Fruit fly (Drosophila melanogaster): ENCODE data around the gene AOX4.

AOX4 gene

DNA sequence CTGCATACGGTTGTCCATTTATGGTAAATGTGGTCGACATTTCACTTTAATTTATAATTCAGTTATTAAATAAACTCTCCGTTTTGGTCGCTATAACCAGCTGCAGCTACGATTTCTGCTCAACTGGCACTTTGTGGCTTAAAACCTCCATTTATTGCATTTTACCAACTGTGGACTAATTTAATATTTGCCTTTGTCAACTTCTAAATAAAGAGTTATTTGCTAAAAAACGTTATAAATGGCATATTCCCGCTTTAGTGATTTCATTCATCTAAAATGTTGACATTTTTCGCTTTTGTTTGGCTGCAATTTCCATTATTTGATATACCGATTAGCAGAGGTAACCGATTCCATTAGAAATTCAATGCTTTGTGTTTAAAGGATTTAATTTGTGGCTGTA is at the start of gene AOX4:
AOX4 (minus strand) TSS at position 101 of the 400 bp plus-strand sequence.
- no peak for TF ChIP-seq pan (optimal IDR thresholded peaks at IDR 0.05)
- no peak for TF ChIP-seq usp (GFP tag; optimal IDR thresholded peaks at IDR 0.05)
- TF ChIP-seq EcR (GFP tag; optimal IDR thresholded peaks at IDR 0.05), result no peak
- no peak for TF ChIP-seq psq (optimal IDR thresholded peaks at IDR 0.05)
- no peak for TF ChIP-seq CG8478 (optimal IDR thresholded peaks at IDR 0.05)
- TF ChIP-seq Dll (optimal IDR thresholded peaks at IDR 0.05), result no peak

DNA sequence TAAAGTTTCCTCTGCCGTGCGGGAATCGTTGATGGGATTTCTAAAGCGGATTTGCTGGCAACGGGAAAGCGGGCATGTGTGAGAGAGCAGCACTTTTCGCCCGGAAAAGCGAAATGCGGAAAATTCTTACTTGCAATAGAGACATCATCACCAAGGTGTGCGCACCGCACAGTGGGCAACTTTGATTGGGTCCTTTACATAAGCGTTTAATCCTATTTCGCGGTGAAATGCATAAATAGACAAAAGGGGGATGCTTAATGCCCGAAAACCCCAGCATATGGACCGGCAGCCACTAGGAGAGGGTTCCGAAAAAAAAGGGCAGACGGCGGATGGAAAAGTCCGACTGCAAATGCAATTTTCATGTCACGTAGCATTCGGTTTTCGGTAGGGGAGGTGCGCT is 47.5 kb upstream of the AOX4 start:
- no peak for TF ChIP-seq Dll (optimal IDR thresholded peaks at IDR 0.05)
- TF ChIP-seq CG8478 (optimal IDR thresholded peaks at IDR 0.05), result no peak
- no peak for TF ChIP-seq EcR (GFP tag; optimal IDR thresholded peaks at IDR 0.05)
- no peak for TF ChIP-seq usp (GFP tag; optimal IDR thresholded peaks at IDR 0.05)
- TF ChIP-seq psq (optimal IDR thresholded peaks at IDR 0.05), result no peak
- TF ChIP-seq pan (optimal IDR thresholded peaks at IDR 0.05), result no peak

DNA sequence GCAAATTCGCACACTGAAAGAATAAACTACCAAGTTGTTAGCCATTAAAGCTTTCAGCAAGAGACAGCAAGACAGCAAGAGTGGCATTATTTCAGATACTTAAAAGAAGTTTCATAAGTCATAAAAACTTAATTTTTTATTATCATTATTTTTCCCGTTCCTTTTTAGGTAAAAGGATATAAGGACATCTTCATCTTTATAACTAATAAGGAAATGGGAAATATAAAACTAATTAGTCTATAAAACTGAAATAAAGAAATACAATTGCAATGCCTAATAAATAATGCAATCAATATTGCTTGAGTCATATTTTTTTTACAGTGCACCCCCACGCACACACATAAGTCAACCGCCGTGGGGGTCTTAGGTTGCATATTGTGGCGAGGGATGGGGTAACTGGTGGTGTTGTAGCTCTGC is 43.4 kb upstream of the AOX4 start:
- no peak for TF ChIP-seq psq (optimal IDR thresholded peaks at IDR 0.05)
- no peak for TF ChIP-seq pan (optimal IDR thresholded peaks at IDR 0.05)
- TF ChIP-seq CG8478 (optimal IDR thresholded peaks at IDR 0.05), result no peak
- TF ChIP-seq usp (GFP tag; optimal IDR thresholded peaks at IDR 0.05), result no peak
- TF ChIP-seq EcR (GFP tag; optimal IDR thresholded peaks at IDR 0.05), result no peak
- TF ChIP-seq Dll (optimal IDR thresholded peaks at IDR 0.05), result no peak

DNA sequence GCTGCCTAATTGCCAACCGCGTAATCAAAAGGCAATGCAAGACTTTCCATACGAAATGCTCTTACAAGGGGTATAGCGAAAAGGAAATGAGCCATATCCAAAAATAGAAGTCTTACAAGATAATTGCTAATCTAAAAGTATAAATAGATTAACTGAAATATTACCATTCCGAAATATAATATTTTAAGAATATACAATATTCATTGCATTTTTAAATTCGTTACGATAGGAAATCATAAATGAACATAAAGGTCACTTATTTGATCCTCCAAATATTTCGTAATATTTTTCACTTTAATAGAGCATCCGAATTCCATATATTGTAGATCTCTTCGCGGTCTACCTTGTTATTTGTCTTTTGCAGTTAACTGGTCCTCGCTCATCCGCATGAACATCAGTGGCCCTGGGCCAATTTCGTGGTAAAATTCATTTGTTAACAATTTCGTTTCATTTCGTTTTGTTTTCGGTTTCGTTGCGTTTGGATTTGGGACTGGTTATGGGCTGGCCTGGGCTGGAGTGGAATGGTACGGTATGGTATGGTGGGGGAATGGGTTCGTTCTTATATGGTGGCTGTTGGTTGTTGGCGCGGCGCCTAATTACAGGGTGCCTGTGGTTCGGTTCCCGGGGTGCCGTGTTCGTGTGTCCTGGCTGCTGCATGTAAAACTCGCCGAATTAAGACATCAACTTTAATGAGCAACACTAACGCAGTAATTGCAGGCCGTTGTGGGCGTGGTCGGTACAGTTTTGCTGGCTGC is 36.1 kb upstream of the AOX4 start:
- TF ChIP-seq EcR (GFP tag; optimal IDR thresholded peaks at IDR 0.05) (no peak), Dll (optimal IDR thresholded peaks at IDR 0.05) (peak; percentile 97), psq (optimal IDR thresholded peaks at IDR 0.05) (no peak)

DNA sequence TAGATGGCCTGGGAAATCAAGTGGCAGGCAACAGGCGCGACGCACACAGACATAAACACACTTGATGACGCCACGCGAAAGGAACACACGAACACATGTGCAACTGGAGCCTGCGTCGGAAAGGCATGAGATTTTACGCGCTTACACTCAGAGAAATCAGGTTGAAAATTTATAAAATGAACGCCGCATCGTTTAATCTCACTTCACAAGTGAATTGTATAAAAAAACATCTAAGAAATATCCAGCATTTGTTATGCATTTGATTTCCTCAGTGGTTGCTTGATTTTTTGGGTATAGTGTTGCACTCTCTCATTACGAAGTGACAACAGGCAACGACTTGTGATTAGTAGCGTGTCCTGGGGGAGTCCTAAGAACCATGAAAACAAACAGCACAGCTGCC is 34.9 kb upstream of the AOX4 start:
- no peak for TF ChIP-seq Dll (optimal IDR thresholded peaks at IDR 0.05)
- no peak for TF ChIP-seq pan (optimal IDR thresholded peaks at IDR 0.05)
- TF ChIP-seq CG8478 (optimal IDR thresholded peaks at IDR 0.05), result no peak
- no peak for TF ChIP-seq usp (GFP tag; optimal IDR thresholded peaks at IDR 0.05)
- TF ChIP-seq psq (optimal IDR thresholded peaks at IDR 0.05), result no peak
- no peak for TF ChIP-seq EcR (GFP tag; optimal IDR thresholded peaks at IDR 0.05)

DNA sequence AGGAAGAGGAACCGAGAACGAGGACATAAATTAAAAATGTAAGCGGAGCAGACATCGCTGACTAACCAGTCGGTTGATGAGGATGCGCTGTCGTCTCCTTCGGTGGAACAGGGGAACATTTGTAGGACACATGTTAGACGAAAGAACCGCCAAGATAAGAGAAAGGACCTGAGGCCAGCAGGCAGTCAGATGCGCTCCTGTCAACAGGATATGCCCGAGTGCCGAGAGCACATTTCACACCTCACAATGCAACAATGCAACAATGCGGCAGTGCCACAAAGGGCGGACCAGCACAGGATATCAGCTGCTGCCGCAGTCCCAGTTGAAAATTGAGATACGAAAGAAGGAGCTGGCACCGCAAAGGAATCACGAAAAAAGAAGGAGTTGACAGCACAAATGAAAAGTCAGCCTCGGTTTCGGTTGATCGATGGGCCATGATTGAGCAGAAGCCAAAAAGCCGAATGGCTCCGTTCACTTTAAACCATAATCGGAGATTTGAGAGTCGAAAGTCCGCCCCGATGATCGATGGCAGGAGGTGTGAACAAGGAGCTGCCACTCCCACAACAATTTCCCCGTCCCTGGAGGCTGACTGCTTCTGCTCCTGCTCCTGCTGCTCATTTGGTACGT is 32.0 kb upstream of the AOX4 start:
- TF ChIP-seq EcR (GFP tag; optimal IDR thresholded peaks at IDR 0.05) (no peak), psq (optimal IDR thresholded peaks at IDR 0.05) (no peak), CG8478 (optimal IDR thresholded peaks at IDR 0.05) (no peak), Dll (optimal IDR thresholded peaks at IDR 0.05) (no peak), usp (GFP tag; optimal IDR thresholded peaks at IDR 0.05) (no peak)

DNA sequence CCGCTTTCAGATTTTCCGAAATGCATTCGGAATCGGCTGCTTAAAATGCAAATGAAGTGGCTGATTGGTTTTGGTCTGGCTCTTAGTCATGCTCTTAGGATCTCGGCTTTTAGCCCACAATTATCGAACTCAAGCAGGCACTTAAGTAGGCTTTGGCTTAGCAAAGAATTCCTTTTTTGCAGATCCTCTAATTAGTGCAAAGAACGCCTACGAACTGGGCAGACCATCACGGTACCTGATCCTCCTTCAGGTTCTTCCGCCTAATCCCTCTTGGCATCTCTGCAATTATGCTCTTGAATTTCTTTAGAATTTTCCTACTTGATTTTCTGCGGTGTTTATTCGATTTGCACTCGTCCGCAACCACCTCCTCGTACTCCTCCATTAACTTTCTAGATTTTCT is 30.8 kb upstream of the AOX4 start:
- TF ChIP-seq EcR (GFP tag; optimal IDR thresholded peaks at IDR 0.05) (no peak), psq (optimal IDR thresholded peaks at IDR 0.05) (no peak)

DNA sequence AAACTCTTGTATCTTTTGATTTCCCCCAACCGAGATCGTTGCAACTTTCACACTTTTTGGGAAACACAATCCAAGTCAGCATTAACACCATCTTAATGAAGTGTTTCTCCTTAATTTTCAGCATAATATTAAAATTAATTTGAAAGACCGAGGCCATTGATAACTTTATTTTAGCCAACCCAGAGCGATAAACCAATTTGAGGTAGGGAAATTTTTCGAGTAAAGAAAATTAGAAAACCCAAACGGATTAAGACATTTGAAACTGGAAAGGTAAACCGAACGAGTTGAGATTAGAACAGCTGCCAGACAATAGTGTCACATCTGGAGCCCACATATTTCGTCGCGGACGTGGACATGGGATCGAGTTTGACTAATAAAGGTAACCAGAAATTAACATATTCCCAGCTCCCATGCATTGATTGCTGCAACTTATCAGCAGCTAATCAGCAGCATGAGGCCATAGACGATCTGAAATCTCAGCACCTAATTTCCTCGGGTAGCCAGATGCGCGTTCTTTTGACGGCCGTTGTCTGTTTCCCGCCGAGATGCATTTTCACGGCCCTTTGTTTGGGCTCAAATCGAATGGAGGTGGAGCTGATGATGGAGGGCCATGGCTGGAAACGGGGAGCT is 30.0 kb upstream of the AOX4 start:
- TF ChIP-seq Dll (optimal IDR thresholded peaks at IDR 0.05) (no peak), psq (optimal IDR thresholded peaks at IDR 0.05) (no peak)

DNA sequence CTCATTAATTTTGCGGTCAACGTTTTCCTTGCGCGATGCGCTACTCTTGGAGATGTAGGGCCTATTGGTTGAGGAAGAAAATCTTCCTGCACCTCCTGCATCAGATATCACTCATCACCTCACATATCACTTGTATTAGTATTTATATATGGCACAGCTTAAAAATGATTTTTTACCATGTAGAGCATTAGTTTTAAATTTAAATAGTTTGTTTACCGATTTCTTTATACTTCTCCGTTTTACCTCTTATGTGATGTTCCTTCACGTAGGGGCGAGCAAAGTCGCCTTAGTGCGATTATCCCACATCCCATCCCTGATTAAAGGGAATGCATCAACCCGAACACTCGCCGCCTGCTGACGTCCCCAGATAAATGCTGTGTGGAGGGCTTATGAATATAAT is 28.1 kb upstream of the AOX4 start:
- TF ChIP-seq pan (optimal IDR thresholded peaks at IDR 0.05) (no peak), psq (optimal IDR thresholded peaks at IDR 0.05) (no peak), Dll (optimal IDR thresholded peaks at IDR 0.05) (no peak), CG8478 (optimal IDR thresholded peaks at IDR 0.05) (no peak), EcR (GFP tag; optimal IDR thresholded peaks at IDR 0.05) (no peak), usp (GFP tag; optimal IDR thresholded peaks at IDR 0.05) (no peak)

DNA sequence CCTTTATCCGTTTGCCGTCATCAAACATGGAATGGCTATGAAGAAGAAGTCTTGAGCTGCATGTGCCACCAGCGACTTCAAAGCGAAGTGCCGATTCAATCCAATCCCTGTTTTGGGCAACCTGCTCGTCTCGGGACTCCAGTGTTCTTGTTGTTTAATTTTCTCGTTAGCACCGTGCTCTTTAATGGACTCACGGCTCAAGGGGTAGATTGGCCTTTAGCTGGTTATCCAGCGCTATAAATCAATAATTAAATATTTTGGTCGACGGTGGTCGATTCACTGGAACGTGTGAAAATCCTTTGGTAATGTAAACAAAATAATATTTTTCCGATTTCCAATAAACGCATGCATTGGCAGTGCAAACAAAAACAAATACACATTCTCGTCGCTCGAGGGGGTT is 27.1 kb upstream of the AOX4 start:
- no peak for TF ChIP-seq EcR (GFP tag; optimal IDR thresholded peaks at IDR 0.05)
- TF ChIP-seq Dll (optimal IDR thresholded peaks at IDR 0.05), result no peak
- no peak for TF ChIP-seq psq (optimal IDR thresholded peaks at IDR 0.05)
- TF ChIP-seq usp (GFP tag; optimal IDR thresholded peaks at IDR 0.05), result no peak
- TF ChIP-seq CG8478 (optimal IDR thresholded peaks at IDR 0.05), result no peak
- TF ChIP-seq pan (optimal IDR thresholded peaks at IDR 0.05), result no peak

DNA sequence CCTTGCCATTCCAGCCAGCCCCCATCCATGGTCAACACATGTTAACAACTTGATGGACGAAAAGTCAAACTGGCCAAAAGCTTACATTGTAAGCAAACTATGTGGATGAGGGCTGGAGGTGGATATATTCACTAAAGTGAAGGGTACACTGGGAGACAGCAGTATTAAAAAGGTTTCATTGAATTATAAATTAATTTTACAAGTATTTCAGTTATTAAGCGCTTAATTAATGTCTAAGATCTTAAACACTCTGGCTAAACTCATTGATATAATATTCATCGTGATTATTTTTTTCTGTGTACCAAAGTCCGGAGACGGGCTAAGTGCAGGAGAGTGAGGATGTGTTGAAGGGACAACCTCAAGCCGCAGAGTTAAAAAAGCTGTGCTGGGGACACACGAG is 15.9 kb upstream of the AOX4 start:
- TF ChIP-seq psq (optimal IDR thresholded peaks at IDR 0.05) (no peak), usp (GFP tag; optimal IDR thresholded peaks at IDR 0.05) (no peak), pan (optimal IDR thresholded peaks at IDR 0.05) (no peak), EcR (GFP tag; optimal IDR thresholded peaks at IDR 0.05) (no peak), Dll (optimal IDR thresholded peaks at IDR 0.05) (no peak)

DNA sequence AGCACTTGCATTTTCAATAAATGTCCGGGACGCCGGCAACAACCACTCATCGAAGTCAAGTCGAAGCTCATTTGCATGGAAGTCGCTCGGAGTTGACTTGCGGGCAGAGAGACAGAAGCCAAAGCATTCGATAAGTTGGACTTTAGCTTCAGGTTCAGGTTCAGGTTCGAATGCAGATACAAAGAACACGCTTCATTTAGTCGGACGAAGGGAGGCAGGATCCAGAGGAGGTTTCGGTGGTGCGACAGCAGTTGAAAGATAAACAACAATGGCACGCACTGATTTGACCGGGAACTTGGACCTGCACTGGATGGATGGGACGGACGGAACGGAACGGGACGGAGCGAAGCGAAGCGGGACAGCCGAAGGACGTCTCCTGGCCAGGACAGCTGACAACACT is 15.3 kb upstream of the AOX4 start:
- no peak for TF ChIP-seq CG8478 (optimal IDR thresholded peaks at IDR 0.05)
- TF ChIP-seq usp (GFP tag; optimal IDR thresholded peaks at IDR 0.05), result no peak
- no peak for TF ChIP-seq EcR (GFP tag; optimal IDR thresholded peaks at IDR 0.05)
- TF ChIP-seq psq (optimal IDR thresholded peaks at IDR 0.05), result no peak
- TF ChIP-seq Dll (optimal IDR thresholded peaks at IDR 0.05), result no peak
- TF ChIP-seq pan (optimal IDR thresholded peaks at IDR 0.05), result no peak

DNA sequence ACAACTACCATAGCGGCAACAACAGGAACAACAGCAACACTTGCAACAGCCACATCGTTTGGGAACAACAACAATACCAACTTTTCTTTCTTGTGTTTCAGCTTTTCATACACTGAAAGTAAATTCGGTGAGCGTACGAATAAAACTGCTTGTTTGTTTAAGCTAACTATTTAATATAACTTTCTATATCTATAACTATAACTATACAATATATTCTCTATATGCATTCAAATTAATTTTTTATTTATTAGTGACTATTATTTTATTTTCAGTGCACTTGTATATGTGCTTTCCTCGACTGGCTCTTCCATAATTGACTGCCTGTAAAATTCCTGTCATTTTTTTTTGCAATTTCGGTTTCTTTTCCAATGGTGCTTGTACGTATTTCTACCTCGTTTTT is 14.3 kb upstream of the AOX4 start:
- TF ChIP-seq Dll (optimal IDR thresholded peaks at IDR 0.05) (no peak), EcR (GFP tag; optimal IDR thresholded peaks at IDR 0.05) (no peak), psq (optimal IDR thresholded peaks at IDR 0.05) (no peak), CG8478 (optimal IDR thresholded peaks at IDR 0.05) (no peak), usp (GFP tag; optimal IDR thresholded peaks at IDR 0.05) (no peak), pan (optimal IDR thresholded peaks at IDR 0.05) (no peak)

All from whole organism.